Worm (Caenorhabditis elegans) whole organism, L1 larva: ENCODE measurements around the gene popl-5.

Source experiments
- C34B4.2 ChIP-seq: sonication (generic microtip); optimal IDR thresholded peaks from 2 replicates; lab custom pipeline; 2017; ENCODE audit warnings: mild to moderate bottlenecking, missing genetic modification characterization, missing compliant biosample characterization
- F16B12.6 ChIP-seq: fragments of 150-350 bp; optimal IDR thresholded peaks from 2 replicates; lab custom pipeline; 2014; ENCODE audit warnings: missing biosample characterization, missing genetic modification characterization
- ama-1 ChIP-seq: fragments of 150-350 bp; optimal IDR thresholded peaks from 2 replicates; lab custom pipeline; 2014
- blmp-1 ChIP-seq: fragments of 150-350 bp; optimal IDR thresholded peaks from 2 replicates; lab custom pipeline; 2014; ENCODE audit warnings: missing biosample characterization, missing genetic modification characterization
- ceh-8 ChIP-seq: fragments of 200-800 bp; sonication (Bioruptor generic); optimal IDR thresholded peaks from 2 replicates; lab custom pipeline; 2018; ENCODE audit warnings: mild to moderate bottlenecking, missing genetic modification characterization, moderate library complexity, missing compliant biosample characterization
- ceh-82 ChIP-seq, 3 experiments: fragments of 150-350 bp in 1 of 3; sonication (generic microtip) in 2 of 3; optimal IDR thresholded peaks; 2 replicates each; lab custom pipeline; 2014 to 2017; ENCODE audit warnings: missing biosample characterization in 3 of 3, missing genetic modification characterization in 3 of 3
- ces-1 ChIP-seq: fragments of 150-350 bp; optimal IDR thresholded peaks from 2 replicates; lab custom pipeline; 2014; ENCODE audit warnings: missing biosample characterization, missing genetic modification reagents, missing genetic modification characterization
- dpl-1 ChIP-seq, 3 experiments: fragments of 150-350 bp in 2 of 3; sonication (generic microtip) in 1 of 3; optimal IDR thresholded peaks; 2 replicates each; lab custom pipeline; 2014 to 2017; ENCODE audit warnings: missing biosample characterization in 3 of 3, missing genetic modification characterization in 3 of 3, missing genetic modification reagents in 3 of 3
- dsc-1 ChIP-seq: sonication (generic microtip); optimal IDR thresholded peaks from 2 replicates; lab custom pipeline; 2016; ENCODE audit warnings: mild to moderate bottlenecking, missing genetic modification characterization, missing compliant biosample characterization
- efl-1 ChIP-seq, 4 experiments: fragments of 150-350 bp; optimal IDR thresholded peaks in 3 of 4; peaks in 1 of 4; 1 replicate in 1 of 4; 2 replicates in 3 of 4; lab custom pipeline; 2014; ENCODE audit warnings: missing biosample characterization in 2 of 4, missing genetic modification characterization in 2 of 4, missing genetic modification reagents in 2 of 4
- efl-3 ChIP-seq: fragments of 200-800 bp; sonication (Bioruptor generic); optimal IDR thresholded peaks from 2 replicates; lab custom pipeline; 2018; ENCODE audit warnings: mild to moderate bottlenecking, missing genetic modification characterization, missing compliant biosample characterization
- elt-2 ChIP-seq: sonication (generic microtip); optimal IDR thresholded peaks from 2 replicates; lab custom pipeline; 2016; ENCODE audit warnings: missing genetic modification characterization, mild to moderate bottlenecking, inconsistent platforms, missing compliant biosample characterization, missing genetic modification reagents
- elt-3 ChIP-seq, 6 experiments: fragments of 150-350 bp in 1 of 6; sonication (generic microtip); optimal IDR thresholded peaks; 2 replicates each; lab custom pipeline; 2017 to 2018; ENCODE audit warnings: missing biosample characterization in 6 of 6, missing genetic modification characterization in 6 of 6, inconsistent platforms in 1 of 6
- fkh-4 ChIP-seq: sonication (generic microtip); optimal IDR thresholded peaks from 2 replicates; lab custom pipeline; 2016; ENCODE audit warnings: missing compliant biosample characterization, missing genetic modification characterization, borderline replicate concordance
- fos-1 ChIP-seq: fragments of 150-350 bp; optimal IDR thresholded peaks from 2 replicates; lab custom pipeline; 2014; ENCODE audit warnings: missing biosample characterization, missing genetic modification characterization
- grh-1 ChIP-seq: fragments of 200-800 bp; sonication (Bioruptor generic); IDR thresholded peaks from 2 replicates; pipeline ENCODE4 v1.3.6; 2022; ENCODE audit warnings: missing genetic modification reagents, missing genetic modification characterization, missing compliant biosample characterization
- hlh-4 ChIP-seq: sonication (generic microtip); optimal IDR thresholded peaks from 2 replicates; lab custom pipeline; 2016; ENCODE audit warnings: mild to moderate bottlenecking, missing genetic modification characterization, missing compliant biosample characterization
- irx-1 ChIP-seq: sonication (generic microtip); optimal IDR thresholded peaks from 2 replicates; lab custom pipeline; 2016; ENCODE audit warnings: missing genetic modification characterization, missing compliant biosample characterization
- isw-1 ChIP-seq: fragments of 200-800 bp; sonication (Bioruptor generic); IDR thresholded peaks from 2 replicates; pipeline ENCODE4 v1.3.6; 2022; ENCODE audit warnings: missing genetic modification characterization, missing compliant biosample characterization
- lin-14 ChIP-seq: fragments of 200-800 bp; sonication (Bioruptor generic); optimal IDR thresholded peaks from 2 replicates; lab custom pipeline; 2018; ENCODE audit warnings: mild to moderate bottlenecking, missing genetic modification characterization, moderate library complexity, missing compliant biosample characterization
- lin-35 ChIP-seq, 2 experiments: fragments of 150-350 bp; optimal IDR thresholded peaks; 2 replicates each; lab custom pipeline; 2014; ENCODE audit warnings: missing biosample characterization in 2 of 2, missing genetic modification characterization in 2 of 2, missing genetic modification reagents in 2 of 2
- mab-9 ChIP-seq: fragments of 200-800 bp; sonication (Bioruptor generic); IDR thresholded peaks from 2 replicates; pipeline ENCODE4 v1.3.6; 2022; ENCODE audit warnings: missing genetic modification reagents, missing genetic modification characterization, missing compliant biosample characterization
- mep-1 ChIP-seq: fragments of 150-350 bp; optimal IDR thresholded peaks from 2 replicates; lab custom pipeline; 2014; ENCODE audit warnings: missing biosample characterization, missing genetic modification characterization
- nhr-12 ChIP-seq: sonication (generic microtip); optimal IDR thresholded peaks from 2 replicates; lab custom pipeline; 2017; ENCODE audit warnings: missing biosample characterization, missing genetic modification characterization
- nhr-20 ChIP-seq: sonication (generic microtip); optimal IDR thresholded peaks from 2 replicates; lab custom pipeline; 2016; ENCODE audit warnings: mild to moderate bottlenecking, missing genetic modification characterization, missing compliant biosample characterization
- nhr-76 ChIP-seq: sonication (generic microtip); optimal IDR thresholded peaks from 2 replicates; lab custom pipeline; 2017; ENCODE audit warnings: missing biosample characterization, missing genetic modification characterization
- nhr-84 ChIP-seq: sonication (generic microtip); optimal IDR thresholded peaks from 2 replicates; lab custom pipeline; 2017; ENCODE audit warnings: missing biosample characterization, missing genetic modification characterization
- nhr-85 ChIP-seq: sonication (generic microtip); peaks from one replicate; lab custom pipeline; 2016; ENCODE audit warnings: missing genetic modification characterization, inconsistent platforms, missing compliant biosample characterization
- pag-3 ChIP-seq: sonication (generic microtip); optimal IDR thresholded peaks from 2 replicates; lab custom pipeline; 2017; ENCODE audit warnings: missing genetic modification characterization, mild to moderate bottlenecking, missing compliant biosample characterization, antibody characterized with exemption, borderline replicate concordance; ENCODE audit not compliant: insufficient read depth
- rnt-1 ChIP-seq: sonication (generic microtip); optimal IDR thresholded peaks from 2 replicates; lab custom pipeline; 2016; ENCODE audit warnings: mild to moderate bottlenecking, missing genetic modification characterization, moderate library complexity, missing compliant biosample characterization
- tbx-2 ChIP-seq: sonication (generic microtip); optimal IDR thresholded peaks from 2 replicates; lab custom pipeline; 2016; ENCODE audit warnings: missing genetic modification characterization, missing compliant biosample characterization
- tlp-1 ChIP-seq: fragments of 150-350 bp; optimal IDR thresholded peaks from 2 replicates; lab custom pipeline; 2014; ENCODE audit warnings: missing biosample characterization, missing genetic modification characterization
- unc-86 ChIP-seq: sonication (generic microtip); optimal IDR thresholded peaks from 2 replicates; lab custom pipeline; 2016; ENCODE audit warnings: missing genetic modification characterization, missing compliant biosample characterization
- vab-15 ChIP-seq: sonication (generic microtip); optimal IDR thresholded peaks from 2 replicates; lab custom pipeline; 2017; ENCODE audit warnings: missing genotype, mild to moderate bottlenecking, missing genetic modification characterization, missing compliant biosample characterization

The popl-5 gene

ce11 chrIII:11478468-11479363 lies 8.4 kb downstream of the popl-5 start:
- no peak for TF ChIP-seq fos-1 (tag; lab: Kevin White, UChicago)
- TF ChIP-seq nhr-76 (tag; lab: Kevin White, UChicago), result no peak
- no peak for TF ChIP-seq fkh-4 (tag; lab: Kevin White, UChicago)
- TF ChIP-seq dsc-1, result no peak
- no peak for TF ChIP-seq hlh-4 (tag; lab: Kevin White, UChicago)
- no peak for TF ChIP-seq dpl-1 (GFP tag; optimal IDR thresholded peaks at IDR 0.05; lab: Kevin White, UChicago)
- TF ChIP-seq tlp-1 (tag; lab: Kevin White, UChicago), result no peak
- no peak for TF ChIP-seq C34B4.2 (tag; lab: Kevin White, UChicago)
- TF ChIP-seq efl-1 (optimal IDR thresholded peaks at IDR 0.05; lab: Kevin White, UChicago), result no peak
- peak in 1 of 2 experiments; percentile 87 for TF ChIP-seq efl-1 (GFP tag; optimal IDR thresholded peaks at IDR 0.05 in 1 of 2; lab: Kevin White, UChicago)
- TF ChIP-seq isw-1 (GFP tag; lab: Robert Waterston, UW), result no peak
- TF ChIP-seq rnt-1 (tag; lab: Kevin White, UChicago), result no peak
- TF ChIP-seq grh-1 (GFP tag; lab: Robert Waterston, UW), result no peak
- no peak for TF ChIP-seq ama-1
- TF ChIP-seq ces-1 (GFP tag; lab: Kevin White, UChicago), result no peak
- TF ChIP-seq efl-3 (GFP tag; lab: Kevin White, UChicago), result no peak
- TF ChIP-seq tbx-2, result no peak
- TF ChIP-seq nhr-20, result no peak
- no peak for TF ChIP-seq elt-2 (tag; lab: Kevin White, UChicago)
- TF ChIP-seq ceh-82 (tag; optimal IDR thresholded peaks at IDR 0.05; lab: Kevin White, UChicago), result no peak
- TF ChIP-seq lin-14 (GFP tag; lab: Kevin White, UChicago), result peak; percentile 60
- peak; percentile 39 for TF ChIP-seq mep-1 (tag; lab: Kevin White, UChicago)
- TF ChIP-seq nhr-85, result peak; percentile 57
- TF ChIP-seq nhr-84 (tag; lab: Kevin White, UChicago), result no peak
- no peak for TF ChIP-seq vab-15 (tag; lab: Kevin White, UChicago)
- no peak for TF ChIP-seq mab-9 (GFP tag; lab: Robert Waterston, UW)
- no peak for TF ChIP-seq F16B12.6
- TF ChIP-seq unc-86 (tag; lab: Kevin White, UChicago), result no peak
- peak; percentile 87 for TF ChIP-seq blmp-1 (tag; lab: Kevin White, UChicago)
- no peak for TF ChIP-seq lin-35 (GFP tag; optimal IDR thresholded peaks at IDR 0.05; lab: Kevin White, UChicago)
- TF ChIP-seq irx-1 (tag; lab: Kevin White, UChicago), result no peak

- TF ChIP-seq irx-1 (tag; lab: Kevin White, UChicago), result no peak
- no peak for TF ChIP-seq fos-1 (tag; lab: Kevin White, UChicago)
- no peak for TF ChIP-seq hlh-4 (tag; lab: Kevin White, UChicago)
- TF ChIP-seq nhr-12 (tag; lab: Kevin White, UChicago), result no peak
- no peak for TF ChIP-seq elt-3 (tag; optimal IDR thresholded peaks at IDR 0.05; lab: Kevin White, UChicago)
- TF ChIP-seq ces-1 (GFP tag; lab: Kevin White, UChicago), result no peak
- no peak for TF ChIP-seq pag-3 (tag; lab: Kevin White, UChicago)
- TF ChIP-seq nhr-84 (tag; lab: Kevin White, UChicago), result no peak
Measured at ce11 chrIII:11477307-11477706, 9.8 kb downstream of the popl-5 start.

DNA sequence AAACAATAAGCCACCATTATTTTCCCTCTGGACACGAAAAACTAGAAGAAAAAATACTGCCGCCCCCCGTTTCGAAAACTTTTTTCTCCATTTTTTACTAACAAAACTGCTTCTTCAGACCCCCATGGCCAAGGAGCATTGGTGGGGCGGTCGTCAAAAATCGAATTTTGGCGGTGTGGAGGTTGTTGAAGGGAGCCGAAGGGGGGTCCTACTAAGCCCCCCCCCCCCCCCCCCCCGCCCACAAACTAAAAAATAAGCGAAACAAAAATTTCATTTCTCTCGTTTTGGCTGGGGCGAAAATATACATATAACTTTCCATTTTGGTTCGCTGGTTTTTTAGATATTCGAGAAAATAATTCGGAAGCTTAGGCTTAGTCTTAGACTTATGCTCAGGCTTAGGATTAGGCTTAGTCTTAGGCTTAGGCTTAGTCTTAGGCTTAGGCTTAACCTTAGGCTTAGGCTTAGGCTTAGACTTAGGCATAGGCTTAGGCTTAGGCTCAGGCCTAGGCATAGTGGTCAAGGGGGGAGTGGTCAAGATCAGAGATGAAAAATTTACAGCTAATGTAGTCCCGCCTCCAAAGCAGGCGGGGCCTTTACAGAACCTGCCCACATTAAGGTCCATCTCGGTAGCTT lies 12.4 kb downstream of the popl-5 start:
- TF ChIP-seq ceh-8 (peak; percentile 20), dpl-1 (GFP tag; optimal IDR thresholded peaks at IDR 0.05; lab: Kevin White, UChicago) (no peak)
